Worm (Caenorhabditis elegans): ENCODE results near the gene C50H2.13.

DNA sequence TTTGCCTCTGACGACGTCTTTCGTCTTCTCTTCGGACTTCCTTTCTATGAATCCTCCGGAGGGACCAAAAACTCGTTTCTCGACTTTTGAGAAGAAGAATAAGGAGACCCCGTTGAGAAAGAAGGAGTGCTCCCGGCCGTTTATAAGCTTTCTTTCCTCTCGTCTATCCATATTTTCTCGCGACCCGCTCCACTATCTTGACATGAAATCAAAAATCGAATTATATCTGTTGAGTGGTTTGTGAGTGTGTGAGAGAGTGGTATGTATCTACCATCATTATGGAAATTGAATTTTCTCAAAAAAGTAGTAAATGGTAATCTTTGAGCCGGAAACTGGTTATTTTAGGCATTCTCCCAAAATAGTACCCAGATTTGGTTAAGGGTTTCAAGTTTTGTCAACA is 15.2 kb upstream of the C50H2.13 start:
- TF ChIP-seq dpl-1 (GFP tag; optimal IDR thresholded peaks at IDR 0.05) (no peak), nhr-28 (tag; optimal IDR thresholded peaks at IDR 0.05) (no peak), rbr-2 (tag; optimal IDR thresholded peaks at IDR 0.05) (no peak), unc-39 (tag; optimal IDR thresholded peaks at IDR 0.05) (no peak)

All from whole organism, L4 larva.